In the genomic region with DNA sequence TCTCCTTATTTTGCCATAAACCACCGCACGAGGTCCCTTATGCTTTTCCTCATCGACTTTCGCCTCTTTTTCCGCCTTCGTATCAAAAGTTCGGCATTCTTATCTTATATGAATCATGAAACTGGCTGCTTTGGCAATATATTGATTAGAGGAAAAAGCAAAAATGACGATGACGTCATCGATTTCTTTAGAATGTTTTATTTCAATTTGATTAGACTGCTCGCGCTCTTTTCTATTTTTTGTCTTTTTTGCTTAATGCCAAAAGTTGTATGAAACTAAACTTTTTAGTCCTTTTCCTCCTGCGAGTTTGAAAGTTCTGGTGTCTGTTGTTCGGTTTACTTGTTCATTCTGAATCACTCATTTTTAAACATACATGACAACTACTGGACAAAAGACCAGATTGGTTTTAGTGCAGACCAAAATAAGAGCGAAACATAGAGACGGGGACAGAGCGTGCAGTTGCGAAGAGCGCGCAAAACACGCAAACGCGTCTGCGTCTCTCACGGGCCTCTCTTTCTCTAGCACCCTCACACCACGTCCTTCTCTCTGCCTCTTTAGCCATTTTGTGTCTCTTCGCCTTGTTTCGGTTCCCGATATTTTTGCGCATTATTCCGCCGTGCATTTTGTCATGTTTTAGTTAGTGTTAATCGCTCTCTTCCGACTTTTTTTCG, we compare ENCODE assay signal across 4 worm cellular contexts.
TF ChIP-seq lines count a peak whose summit lies in the region.

No protein-coding gene starts in this region.

TF ChIP-seq in whole organism, L2 larva, 48 proteins besides CTCF, POLR2A, EP300 and RAD21 (continues in another document):
- TF ChIP-seq lsy-2 (tag; optimal IDR thresholded peaks at IDR 0.05; lab: Kevin White, UChicago) (peak in 1 of 2 experiments; percentile 12), nhr-6 (tag; optimal IDR thresholded peaks at IDR 0.05; lab: Kevin White, UChicago) (peak; percentile 16), nhr-21 (tag; optimal IDR thresholded peaks at IDR 0.05; lab: Kevin White, UChicago) (peak; percentile 26), R02D3.7 (tag; optimal IDR thresholded peaks at IDR 0.05; lab: Kevin White, UChicago) (no peak), nhr-23 (tag; optimal IDR thresholded peaks at IDR 0.05; lab: Kevin White, UChicago) (no peak), Y55F3AM.14 (GFP tag; optimal IDR thresholded peaks at IDR 0.05; lab: Kevin White, UChicago) (no peak), ZK546.5 (tag; optimal IDR thresholded peaks at IDR 0.05; lab: Kevin White, UChicago) (no peak), mdl-1 (tag; optimal IDR thresholded peaks at IDR 0.05; lab: Kevin White, UChicago) (peak; percentile 44 to 83), nhr-129 (tag; optimal IDR thresholded peaks at IDR 0.05; lab: Kevin White, UChicago) (peak; percentile 74), blmp-1 (tag; optimal IDR thresholded peaks at IDR 0.05; lab: Kevin White, UChicago; ENCODE audit: insufficient read depth) (peak; percentile 24), dmd-4 (tag; optimal IDR thresholded peaks at IDR 0.05; lab: Kevin White, UChicago) (no peak), unc-55 (GFP tag; optimal IDR thresholded peaks at IDR 0.05; lab: Kevin White, UChicago) (peak; percentile 59), ama-1 (optimal IDR thresholded peaks at IDR 0.05; lab: Kevin White, UChicago) (no peak), lin-11 (tag; optimal IDR thresholded peaks at IDR 0.05; lab: Kevin White, UChicago) (peak; percentile 42), ztf-11 (tag; optimal IDR thresholded peaks at IDR 0.05; lab: Kevin White, UChicago) (no peak), fos-1 (tag; optimal IDR thresholded peaks at IDR 0.05; lab: Kevin White, UChicago) (peak; percentile 9), sma-3 (GFP tag; optimal IDR thresholded peaks at IDR 0.05; lab: Kevin White, UChicago) (peak; percentile 13), nhr-12 (tag; optimal IDR thresholded peaks at IDR 0.05; lab: Kevin White, UChicago) (no peak), sma-9 (GFP tag; optimal IDR thresholded peaks at IDR 0.05; lab: Kevin White, UChicago) (peak; percentile 72), sma-9 (tag; optimal IDR thresholded peaks at IDR 0.05; lab: Kevin White, UChicago) (no peak), zag-1 (tag; optimal IDR thresholded peaks at IDR 0.05; lab: Kevin White, UChicago) (peak; percentile 20)

TF ChIP-seq in whole organism, L4 larva, 104 proteins besides CTCF, POLR2A, EP300 and RAD21 (continues in another document):
- TF ChIP-seq ama-1 (optimal IDR thresholded peaks at IDR 0.05; lab: Kevin White, UChicago) (no peak), F49E8.2 (tag; optimal IDR thresholded peaks at IDR 0.05; lab: Kevin White, UChicago; ENCODE audit: borderline replicate concordance) (no peak), hlh-11 (tag; optimal IDR thresholded peaks at IDR 0.05; lab: Kevin White, UChicago) (peak; percentile 53), vab-7 (GFP tag; IDR thresholded peaks at IDR 0.05; lab: Robert Waterston, UW) (0 out of 2 replicates have a peak, but pooled peaks have one; percentile 30), nhr-48 (tag; optimal IDR thresholded peaks at IDR 0.05; lab: Kevin White, UChicago) (no peak), mxl-3 (GFP tag; optimal IDR thresholded peaks at IDR 0.05; lab: Kevin White, UChicago) (peak; percentile 30), daf-16 (GFP tag; optimal IDR thresholded peaks at IDR 0.05; lab: Kevin White, UChicago) (no peak), daf-16 (tag; optimal IDR thresholded peaks at IDR 0.05; lab: Kevin White, UChicago) (peak; percentile 35), snpc-1.2 (GFP tag; IDR thresholded peaks at IDR 0.05; lab: Robert Waterston, UW) (no peak), nhr-42 (GFP tag; IDR thresholded peaks at IDR 0.05; lab: Robert Waterston, UW) (no peak), hif-1 (tag; optimal IDR thresholded peaks at IDR 0.05; lab: Kevin White, UChicago) (peak in 1 of 2 experiments; percentile 52), lim-7 (GFP tag; IDR thresholded peaks at IDR 0.05; lab: Robert Waterston, UW) (no peak), sdz-12 (GFP tag; optimal IDR thresholded peaks at IDR 0.05; lab: Kevin White, UChicago) (no peak), ceh-62 (tag; optimal IDR thresholded peaks at IDR 0.05; lab: Kevin White, UChicago) (no peak), unc-62 (GFP tag; optimal IDR thresholded peaks at IDR 0.05 in 1 of 2; lab: Kevin White, UChicago) (peak in 1 of 2 experiments; percentile 89), unc-62 (tag; optimal IDR thresholded peaks at IDR 0.05; lab: Kevin White, UChicago) (no peak), hlh-30 (tag; optimal IDR thresholded peaks at IDR 0.05; lab: Kevin White, UChicago; ENCODE audit: insufficient read depth) (peak; percentile 67), lsy-2 (tag; optimal IDR thresholded peaks at IDR 0.05; lab: Kevin White, UChicago) (peak in 1 of 2 experiments; percentile 0), mdl-1 (tag; optimal IDR thresholded peaks at IDR 0.05; lab: Kevin White, UChicago) (peak in 1 of 2 experiments; percentile 63), duxl-1 (tag; optimal IDR thresholded peaks at IDR 0.05; lab: Kevin White, UChicago; ENCODE audit: poor library complexity) (no peak), nhr-28 (tag; optimal IDR thresholded peaks at IDR 0.05; lab: Kevin White, UChicago) (peak; percentile 50)

TF ChIP-seq in whole organism, late embryonic, 69 proteins besides CTCF, POLR2A, EP300 and RAD21:
- TF ChIP-seq ceh-18 (tag; optimal IDR thresholded peaks at IDR 0.05; lab: Kevin White, UChicago) = peak; percentile 61
- peak; percentile 18 for TF ChIP-seq sdc-2 (tag; optimal IDR thresholded peaks at IDR 0.05; lab: Kevin White, UChicago)
- TF ChIP-seq hlh-30 (tag; optimal IDR thresholded peaks at IDR 0.05; lab: Kevin White, UChicago; ENCODE audit: insufficient read depth) = peak; percentile 21
- TF ChIP-seq unc-55 (GFP tag; optimal IDR thresholded peaks at IDR 0.05; lab: Kevin White, UChicago) = peak; percentile 57
- peak; percentile 57 for TF ChIP-seq tbx-2 (tag; optimal IDR thresholded peaks at IDR 0.05; lab: Kevin White, UChicago)
- TF ChIP-seq T23F11.4 (GFP tag; optimal IDR thresholded peaks at IDR 0.05; lab: Kevin White, UChicago) = no peak
- peak; percentile 31 for TF ChIP-seq ceh-34 (tag; optimal IDR thresholded peaks at IDR 0.05; lab: Kevin White, UChicago)
- no peak for TF ChIP-seq ceh-6 (GFP tag; optimal IDR thresholded peaks at IDR 0.05; lab: Kevin White, UChicago)
- TF ChIP-seq elt-4 (tag; optimal IDR thresholded peaks at IDR 0.05; lab: Kevin White, UChicago) = no peak
- TF ChIP-seq ceh-31 (tag; optimal IDR thresholded peaks at IDR 0.05; lab: Kevin White, UChicago) = peak; percentile 75
- no peak for TF ChIP-seq sox-2 (GFP tag; IDR thresholded peaks at IDR 0.05; lab: Robert Waterston, UW)
- peak; percentile 45 for TF ChIP-seq nfya-1 (tag; optimal IDR thresholded peaks at IDR 0.05; lab: Kevin White, UChicago)
- no peak for TF ChIP-seq pag-3 (tag; optimal IDR thresholded peaks at IDR 0.05; lab: Kevin White, UChicago; ENCODE audit: borderline replicate concordance)
- peak; percentile 43 for TF ChIP-seq ref-2 (tag; optimal IDR thresholded peaks at IDR 0.05; lab: Kevin White, UChicago)
- peak; percentile 1 for TF ChIP-seq pros-1 (tag; optimal IDR thresholded peaks at IDR 0.05; lab: Kevin White, UChicago)

TF ChIP-seq in whole organism, mixed stage, embryonic, 35 proteins besides CTCF, POLR2A, EP300 and RAD21:
- TF ChIP-seq zip-8 (tag; optimal IDR thresholded peaks at IDR 0.05; lab: Kevin White, UChicago) (peak; percentile 83), ceh-43 (GFP tag; optimal IDR thresholded peaks at IDR 0.05; lab: Kevin White, UChicago) (no peak), nhr-237 (tag; optimal IDR thresholded peaks at IDR 0.05; lab: Kevin White, UChicago) (no peak), unc-120 (tag; optimal IDR thresholded peaks at IDR 0.05; lab: Kevin White, UChicago; ENCODE audit: poor library complexity, severe bottlenecking) (peak; percentile 61), ces-1 (GFP tag; optimal IDR thresholded peaks at IDR 0.05; lab: Kevin White, UChicago) (no peak), lin-13 (tag; optimal IDR thresholded peaks at IDR 0.05; lab: Kevin White, UChicago) (no peak), pha-4 (tag; optimal IDR thresholded peaks at IDR 0.05; lab: Kevin White, UChicago) (peak; percentile 35), hlh-1 (tag; optimal IDR thresholded peaks at IDR 0.05; lab: Kevin White, UChicago) (peak; percentile 21), ceh-39 (tag; optimal IDR thresholded peaks at IDR 0.05; lab: Kevin White, UChicago) (no peak), ham-2 (GFP tag; optimal IDR thresholded peaks at IDR 0.05; lab: Kevin White, UChicago) (peak; percentile 30), blmp-1 (tag; optimal IDR thresholded peaks at IDR 0.05; lab: Kevin White, UChicago) (no peak), flh-1 (GFP tag; optimal IDR thresholded peaks at IDR 0.05; lab: Kevin White, UChicago) (no peak), mab-5 (tag; optimal IDR thresholded peaks at IDR 0.05; lab: Kevin White, UChicago) (no peak), cnd-1 (tag; optimal IDR thresholded peaks at IDR 0.05; lab: Kevin White, UChicago) (peak; percentile 10), lin-32 (GFP tag; optimal IDR thresholded peaks at IDR 0.05; lab: Kevin White, UChicago) (no peak)
